Fruit fly (Drosophila melanogaster) whole organism, embryonic: ENCODE results near the gene RpS3.

Experiments
- Adf1 ChIP-seq: fragments of 200-800 bp; sonication (Bioruptor generic); IDR thresholded peaks from 2 replicates; pipeline ENCODE4 v1.3.6; 2022; ENCODE audit warnings: missing biosample characterization, missing genetic modification characterization
- Bteb2 ChIP-seq: fragments of 200-800 bp; sonication (Bioruptor generic); optimal IDR thresholded peaks from 2 replicates; lab custom pipeline; 2016; ENCODE audit warnings: missing biosample characterization, missing genetic modification characterization
- CG10366 ChIP-seq: fragments of 200-800 bp; sonication (Bioruptor generic); IDR thresholded peaks from 2 replicates; pipeline ENCODE4 v1.3.6; 2022; ENCODE audit warnings: missing biosample characterization, missing genetic modification characterization
- CG11560 ChIP-seq: fragments of 200-800 bp; sonication (Bioruptor generic); IDR thresholded peaks from 3 replicates; pipeline ENCODE4 v1.3.6; 2022; ENCODE audit warnings: missing biosample characterization, missing genetic modification characterization
- CG12155 ChIP-seq: fragments of 200-800 bp; sonication (Bioruptor generic); optimal IDR thresholded peaks from 3 replicates; lab custom pipeline; 2016; ENCODE audit warnings: missing biosample characterization, missing genetic modification characterization
- CG15479 ChIP-seq: fragments of 200-800 bp; sonication (Bioruptor generic); optimal IDR thresholded peaks from 3 replicates; lab custom pipeline; 2019; ENCODE audit warnings: missing biosample characterization, mild to moderate bottlenecking, missing genetic modification characterization, moderate library complexity
- CG2712 ChIP-seq: fragments of 200-800 bp; optimal IDR thresholded peaks from 3 replicates; lab custom pipeline; 2019; ENCODE audit warnings: missing biosample characterization, mild to moderate bottlenecking, missing genetic modification characterization, moderate library complexity
- CG2889 ChIP-seq: fragments of 200-800 bp; sonication (Bioruptor generic); IDR thresholded peaks from 3 replicates; pipeline ENCODE4 v1.3.6; 2022; ENCODE audit warnings: missing biosample characterization, missing genetic modification characterization
- CG32532 ChIP-seq: fragments of 200-800 bp; sonication (Bioruptor generic); IDR thresholded peaks from 2 replicates; pipeline ENCODE4 v1.3.6; 2022; ENCODE audit warnings: missing biosample characterization, missing genetic modification characterization
- CG4424 ChIP-seq: fragments of 200-800 bp; sonication (Bioruptor generic); optimal IDR thresholded peaks from 3 replicates; lab custom pipeline; 2016; ENCODE audit warnings: missing biosample characterization, missing genetic modification characterization
- CG4730 ChIP-seq: fragments of 200-800 bp; sonication (Bioruptor generic); IDR thresholded peaks from 2 replicates; pipeline ENCODE4 v1.3.6; 2022; ENCODE audit warnings: missing biosample characterization, missing genetic modification characterization
- CG4820 ChIP-seq: fragments of 200-800 bp; sonication (Bioruptor generic); optimal IDR thresholded peaks from 3 replicates; lab custom pipeline; 2016; ENCODE audit warnings: missing biosample characterization, missing genetic modification characterization
- CG7372 ChIP-seq: fragments of 200-800 bp; sonication (Bioruptor generic); IDR thresholded peaks from 2 replicates; pipeline ENCODE4 v1.3.6; 2022; ENCODE audit warnings: missing biosample characterization, missing genetic modification characterization
- CG7745 ChIP-seq: fragments of 200-800 bp; sonication (Bioruptor generic); optimal IDR thresholded peaks from 2 replicates; lab custom pipeline; 2018; ENCODE audit warnings: missing biosample characterization, mild to moderate bottlenecking, missing genetic modification characterization, moderate library complexity
- CG8478 ChIP-seq: fragments of >200 bp; optimal IDR thresholded peaks from 2 replicates; lab custom pipeline; 2018
- CG8924 ChIP-seq: fragments of 200-800 bp; optimal IDR thresholded peaks from 3 replicates; lab custom pipeline; 2019; ENCODE audit warnings: missing biosample characterization, mild to moderate bottlenecking, missing genetic modification characterization, moderate library complexity
- D ChIP-seq, 2 experiments: fragments of 200-800 bp in 1 of 2; fragments of >200 bp in 1 of 2; sonication (Bioruptor generic) in 1 of 2; optimal IDR thresholded peaks; 2 replicates in 1 of 2; 3 replicates in 1 of 2; lab custom pipeline; 2017; ENCODE audit warnings: mild to moderate bottlenecking in 1 of 2, missing biosample characterization in 1 of 2, missing genetic modification characterization in 1 of 2, missing genetic modification reagents in 1 of 2
- Dll ChIP-seq: fragments of 200-800 bp; sonication (Bioruptor generic); IDR thresholded peaks from 4 replicates; pipeline ENCODE4 v1.3.6; 2022; ENCODE audit warnings: missing biosample characterization, missing genetic modification characterization; ENCODE audit not compliant: partially characterized antibody
- Fer2 ChIP-seq: fragments of 200-800 bp; sonication (Bioruptor generic); optimal IDR thresholded peaks from 2 replicates; lab custom pipeline; 2018; ENCODE audit warnings: missing biosample characterization, mild to moderate bottlenecking, missing genetic modification characterization, moderate library complexity
- Gsc ChIP-seq: fragments of 200-800 bp; sonication (Bioruptor generic); IDR thresholded peaks from 2 replicates; pipeline ENCODE4 v1.3.6; 2022; ENCODE audit warnings: missing biosample characterization, missing genetic modification characterization
- HmgD ChIP-seq: fragments of 200-800 bp; sonication (Bioruptor generic); optimal IDR thresholded peaks from 3 replicates; lab custom pipeline; 2016; ENCODE audit warnings: missing biosample characterization, missing genetic modification characterization
- Hr51 ChIP-seq, 2 experiments: fragments of 200-800 bp; sonication (Bioruptor generic); optimal IDR thresholded peaks; 2 replicates in 1 of 2; 3 replicates in 1 of 2; lab custom pipeline; 2016 to 2018; ENCODE audit warnings: missing biosample characterization in 2 of 2, missing genetic modification characterization in 2 of 2, mild to moderate bottlenecking in 1 of 2, moderate library complexity in 1 of 2
- Kr ChIP-seq: fragments of 200-800 bp; sonication (Bioruptor generic); optimal IDR thresholded peaks from 2 replicates; lab custom pipeline; 2017; ENCODE audit warnings: missing biosample characterization, mild to moderate bottlenecking, missing genetic modification characterization
- Lpt ChIP-seq: fragments of >200 bp; optimal IDR thresholded peaks from 2 replicates; lab custom pipeline; 2018; ENCODE audit warnings: missing biosample characterization, missing genetic modification characterization
- MESR4 ChIP-seq: fragments of 200-800 bp; sonication (Bioruptor generic); optimal IDR thresholded peaks from 2 replicates; lab custom pipeline; 2018; ENCODE audit warnings: missing biosample characterization, mild to moderate bottlenecking, missing genetic modification characterization, moderate library complexity
- Med ChIP-seq: fragments of 200-800 bp; sonication (Bioruptor generic); peaks from one replicate; lab custom pipeline; 2016; ENCODE audit warnings: missing biosample characterization, missing genetic modification characterization, mild to moderate bottlenecking, inconsistent platforms, moderate library complexity
- NC2β ChIP-seq: fragments of 200-800 bp; sonication (Bioruptor generic); optimal IDR thresholded peaks from 2 replicates; lab custom pipeline; 2016; ENCODE audit warnings: missing biosample characterization, missing genetic modification characterization
- Nf-YB ChIP-seq: fragments of 200-800 bp; sonication (Bioruptor generic); optimal IDR thresholded peaks from 3 replicates; lab custom pipeline; 2019; ENCODE audit warnings: missing biosample characterization, mild to moderate bottlenecking, missing genetic modification characterization, moderate library complexity
- Side ChIP-seq: fragments of 200-800 bp; sonication (Bioruptor generic); optimal IDR thresholded peaks from 2 replicates; lab custom pipeline; 2016; ENCODE audit warnings: missing biosample characterization, missing genetic modification characterization
- Sry-δ ChIP-seq: fragments of 200-800 bp; sonication (Bioruptor generic); optimal IDR thresholded peaks from 2 replicates; lab custom pipeline; 2016; ENCODE audit warnings: missing biosample characterization, missing genetic modification characterization
- Ssrp ChIP-seq: fragments of 200-800 bp; sonication (Bioruptor generic); optimal IDR thresholded peaks from 2 replicates; lab custom pipeline; 2018; ENCODE audit warnings: missing biosample characterization, mild to moderate bottlenecking, missing genetic modification characterization, moderate library complexity
- Vsx1 ChIP-seq: fragments of 200-800 bp; sonication (Bioruptor generic); optimal IDR thresholded peaks from 2 replicates; lab custom pipeline; 2017; ENCODE audit warnings: missing biosample characterization, mild to moderate bottlenecking, missing genetic modification characterization, missing genetic modification reagents
- cg ChIP-seq: fragments of 200-800 bp; sonication (Bioruptor generic); optimal IDR thresholded peaks from 3 replicates; lab custom pipeline; 2019; ENCODE audit warnings: missing biosample characterization, mild to moderate bottlenecking, missing genetic modification characterization, moderate library complexity
- chm ChIP-seq: fragments of 200-800 bp; sonication (Bioruptor generic); IDR thresholded peaks from 2 replicates; pipeline ENCODE4 v1.3.6; 2022; ENCODE audit warnings: missing biosample characterization, missing genetic modification characterization
- croc ChIP-seq: fragments of 200-800 bp; sonication (Bioruptor generic); conservative IDR thresholded peaks from 3 replicates; pipeline ENCODE4 v1.3.6; 2022; ENCODE audit warnings: missing biosample characterization, missing genetic modification characterization
- crol ChIP-seq: fragments of 200-800 bp; sonication (Bioruptor generic); IDR thresholded peaks from 2 replicates; pipeline ENCODE4 v1.3.6; 2022; ENCODE audit warnings: missing biosample characterization, missing genetic modification characterization
- crp ChIP-seq, 2 experiments: fragments of 200-800 bp; sonication (Bioruptor generic); optimal IDR thresholded peaks; 2 replicates in 1 of 2; 3 replicates in 1 of 2; lab custom pipeline; 2017; ENCODE audit warnings: missing biosample characterization in 2 of 2, missing genetic modification characterization in 2 of 2, mild to moderate bottlenecking in 1 of 2, moderate library complexity in 1 of 2
- dysf ChIP-seq: fragments of 200-800 bp; sonication (Bioruptor generic); IDR thresholded peaks from 3 replicates; pipeline ENCODE4 v1.3.6; 2022; ENCODE audit warnings: missing biosample characterization, missing genetic modification characterization
- fu2 ChIP-seq: fragments of 200-800 bp; sonication (Bioruptor generic); optimal IDR thresholded peaks from 2 replicates; lab custom pipeline; 2016; ENCODE audit warnings: missing biosample characterization, missing genetic modification characterization
- grn ChIP-seq: fragments of 200-800 bp; sonication (Bioruptor generic); optimal IDR thresholded peaks from 3 replicates; lab custom pipeline; 2017; ENCODE audit warnings: missing biosample characterization, missing genetic modification characterization
- kni ChIP-seq: fragments of 200-800 bp; sonication (Bioruptor generic); optimal IDR thresholded peaks from 3 replicates; lab custom pipeline; 2017; ENCODE audit warnings: mild to moderate bottlenecking, missing biosample characterization, missing genetic modification reagents, missing genetic modification characterization
- lov ChIP-seq, 2 experiments: fragments of 200-800 bp in 1 of 2; fragments of >200 bp in 1 of 2; sonication (Bioruptor generic) in 1 of 2; IDR thresholded peaks in 1 of 2; optimal IDR thresholded peaks in 1 of 2; 2 replicates in 1 of 2; 3 replicates in 1 of 2; pipeline versions ENCODE4 v1.3.6 to Lab custom; 2017 to 2022; ENCODE audit warnings: missing biosample characterization in 1 of 2, missing genetic modification characterization in 1 of 2
- pros ChIP-seq: fragments of 200-800 bp; sonication (Bioruptor generic); optimal IDR thresholded peaks from 3 replicates; lab custom pipeline; 2019; ENCODE audit warnings: missing biosample characterization, mild to moderate bottlenecking, missing genetic modification characterization, moderate library complexity
- run ChIP-seq: fragments of 200-800 bp; sonication (Bioruptor generic); optimal IDR thresholded peaks from 3 replicates; lab custom pipeline; 2018; ENCODE audit warnings: missing biosample characterization, mild to moderate bottlenecking, missing genetic modification characterization
- tll ChIP-seq, 2 experiments: fragments of 200-800 bp in 1 of 2; fragments of >200 bp in 1 of 2; sonication (Bioruptor generic) in 1 of 2; optimal IDR thresholded peaks; 2 replicates each; lab custom pipeline; 2017 to 2019; ENCODE audit warnings: missing biosample characterization in 2 of 2, missing genetic modification characterization in 2 of 2, mild to moderate bottlenecking in 1 of 2, moderate library complexity in 1 of 2
- twi ChIP-seq: fragments of 200-800 bp; optimal IDR thresholded peaks from 2 replicates; lab custom pipeline; 2019; ENCODE audit warnings: missing biosample characterization, mild to moderate bottlenecking, missing genetic modification characterization, moderate library complexity
- z ChIP-seq: fragments of 200-800 bp; sonication (Bioruptor generic); IDR thresholded peaks from 3 replicates; pipeline ENCODE4 v1.3.6; 2022; ENCODE audit warnings: missing biosample characterization, missing genetic modification characterization
- zf30C ChIP-seq: fragments of 200-800 bp; sonication (Bioruptor generic); optimal IDR thresholded peaks from 3 replicates; lab custom pipeline; 2018; ENCODE audit warnings: missing biosample characterization, mild to moderate bottlenecking, missing genetic modification characterization

RpS3 gene

DNA sequence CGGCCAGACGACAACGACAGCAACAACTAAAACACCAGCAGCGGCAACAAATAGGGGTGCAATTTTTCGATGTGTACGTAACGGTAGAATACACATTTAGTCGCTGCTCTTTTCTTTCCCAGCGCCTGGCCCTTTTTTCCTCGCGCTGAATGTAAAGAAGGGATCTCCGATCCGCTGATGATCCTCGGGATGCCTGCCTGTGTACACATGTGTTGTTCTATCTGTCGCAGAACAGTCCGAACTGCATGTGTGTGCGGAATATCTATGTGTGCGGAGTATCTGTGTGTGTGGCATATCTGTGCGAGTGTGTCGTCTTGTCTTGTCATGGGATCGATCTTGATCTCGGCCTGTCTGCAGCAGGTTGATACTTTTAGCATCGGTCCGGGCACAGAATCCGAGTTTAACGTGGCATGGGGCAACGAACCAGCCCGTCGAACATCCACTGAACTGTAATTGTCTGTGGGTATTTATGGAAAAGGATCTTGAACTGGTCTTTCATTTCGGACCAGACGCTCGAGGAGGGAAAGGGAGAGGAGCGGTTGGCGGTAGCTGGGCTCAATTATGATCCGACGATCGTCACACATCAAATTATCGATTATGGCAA is 14.8 kb upstream of the RpS3 start:
- TF ChIP-seq CG4424 (GFP tag; lab: Kevin White, UChicago), result no peak
- peak; percentile 7 for TF ChIP-seq CG8924 (tag; lab: Kevin White, UChicago)
- peak; percentile 21; the same call in 1 of the 2 replicates for TF ChIP-seq chm (GFP tag; lab: Robert Waterston, UW)
- TF ChIP-seq tll (GFP tag; optimal IDR thresholded peaks at IDR 0.05; lab: Kevin White, UChicago), result peak in 1 of 2 experiments; percentile 73
- no peak for TF ChIP-seq Vsx1 (GFP tag; lab: Kevin White, UChicago)
- TF ChIP-seq fu2 (GFP tag; lab: Kevin White, UChicago), result no peak
- no peak for TF ChIP-seq CG11560 (tag; lab: Robert Waterston, UW)
- TF ChIP-seq twi (tag; lab: Kevin White, UChicago), result peak; percentile 98
- TF ChIP-seq grn (GFP tag; lab: Kevin White, UChicago), result peak; percentile 46
- no peak for TF ChIP-seq Fer2 (tag; lab: Kevin White, UChicago)
- TF ChIP-seq croc (GFP tag; lab: Robert Waterston, UW), result no peak
- TF ChIP-seq CG8478 (lab: Kevin White, UChicago), result peak; percentile 72
- peak; percentile 78 for TF ChIP-seq cg
- peak; percentile 63 for TF ChIP-seq Lpt (GFP tag; lab: Kevin White, UChicago)
- TF ChIP-seq z (GFP tag; lab: Robert Waterston, UW), result no peak
- peak; percentile 31 for TF ChIP-seq Med
- TF ChIP-seq CG32532, result no peak
- no peak for TF ChIP-seq Sry-δ (GFP tag; lab: Kevin White, UChicago)
- TF ChIP-seq D (optimal IDR thresholded peaks at IDR 0.05; lab: Kevin White, UChicago), result peak; percentile 88
- no peak for TF ChIP-seq D (GFP tag; optimal IDR thresholded peaks at IDR 0.05; lab: Kevin White, UChicago)
- TF ChIP-seq crol, result 0 out of 2 replicates have a peak, but pooled peaks have one; percentile 40
- TF ChIP-seq Dll (GFP tag; lab: Robert Waterston, UW), result 0 out of 4 replicates have a peak, but pooled peaks have one; percentile 27
- no peak for TF ChIP-seq CG10366
- peak; percentile 96 for TF ChIP-seq CG15479 (GFP tag; lab: Kevin White, UChicago)
- no peak for TF ChIP-seq lov (optimal IDR thresholded peaks at IDR 0.05; lab: Kevin White, UChicago)
- TF ChIP-seq lov (GFP tag; IDR thresholded peaks at IDR 0.05; lab: Robert Waterston, UW), result peak; percentile 65; the same call in 1 of the 3 replicates
- peak; percentile 87 for TF ChIP-seq zf30C (GFP tag; lab: Kevin White, UChicago)
- TF ChIP-seq pros (GFP tag; lab: Kevin White, UChicago), result peak; percentile 88
- peak; percentile 80 for TF ChIP-seq kni (GFP tag; lab: Kevin White, UChicago)

DNA sequence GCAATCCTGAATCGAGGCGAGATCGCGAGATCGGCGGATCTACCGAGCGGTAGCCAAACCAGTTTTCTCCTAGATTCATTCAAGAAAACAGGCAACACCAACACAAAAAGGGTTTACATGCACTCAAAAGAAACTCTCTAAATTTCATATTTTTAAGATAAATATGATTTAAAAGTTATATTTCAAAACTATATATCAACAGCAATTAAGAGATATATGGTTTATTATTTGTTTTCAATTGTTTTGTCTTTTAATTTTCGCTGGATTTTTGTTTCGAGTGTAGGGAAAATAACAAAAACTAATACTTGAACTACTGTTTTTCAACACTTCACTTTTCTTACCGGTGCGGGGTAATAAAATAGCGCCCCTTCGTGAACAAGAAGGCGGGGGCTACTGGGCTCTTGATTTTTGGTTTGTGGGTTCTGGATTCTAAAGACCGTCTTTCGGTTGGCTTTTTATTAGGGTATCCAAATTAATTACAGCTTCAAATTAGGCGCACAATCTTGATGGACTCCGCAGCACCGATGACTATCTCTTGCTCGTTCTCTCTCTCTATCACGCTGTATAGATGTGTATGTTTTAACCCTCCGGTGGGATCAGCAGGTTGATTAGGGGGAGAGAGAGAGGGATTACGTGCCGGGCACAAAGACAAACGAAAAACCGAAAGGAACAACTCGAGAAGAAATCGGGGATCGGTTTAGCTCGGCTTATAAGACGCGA is 13.4 kb upstream of the RpS3 start:
- TF ChIP-seq Gsc (GFP tag; lab: Robert Waterston, UW) (no peak), CG7372 (GFP tag; lab: Robert Waterston, UW) (no peak), CG2889 (GFP tag; lab: Robert Waterston, UW) (no peak), CG4730 (GFP tag; lab: Robert Waterston, UW) (no peak), crp (GFP tag; optimal IDR thresholded peaks at IDR 0.05; lab: Kevin White, UChicago) (no peak), Ssrp (tag; lab: Kevin White, UChicago) (peak; percentile 26), CG7745 (tag; lab: Kevin White, UChicago) (no peak), CG12155 (no peak), Bteb2 (GFP tag; lab: Kevin White, UChicago) (no peak), MESR4 (GFP tag; lab: Kevin White, UChicago) (no peak), Nf-YB (no peak), NC2β (GFP tag; lab: Kevin White, UChicago) (peak; percentile 12), Kr (GFP tag; lab: Kevin White, UChicago) (peak; percentile 56), CG2712 (peak; percentile 83), HmgD (GFP tag; lab: Kevin White, UChicago) (no peak), dysf (no peak), Hr51 (GFP tag; optimal IDR thresholded peaks at IDR 0.05; lab: Kevin White, UChicago) (no peak), run (tag; lab: Kevin White, UChicago) (no peak), CG4820 (GFP tag; lab: Kevin White, UChicago) (peak; percentile 29), Side (no peak), Adf1 (GFP tag; lab: Robert Waterston, UW) (no peak)
